Worm (Caenorhabditis elegans) whole organism, L2 larva: ENCODE data around the gene F34D10.8.

Source experiments
- nhr-10 ChIP-seq: sonication (generic microtip); optimal IDR thresholded peaks from 2 replicates; lab custom pipeline; 2017; ENCODE audit warnings: missing biosample characterization, missing genetic modification characterization
- nhr-77 ChIP-seq: fragments of 150-350 bp; optimal IDR thresholded peaks from 2 replicates; lab custom pipeline; 2014; ENCODE audit warnings: missing biosample characterization, missing genetic modification characterization

DNA sequence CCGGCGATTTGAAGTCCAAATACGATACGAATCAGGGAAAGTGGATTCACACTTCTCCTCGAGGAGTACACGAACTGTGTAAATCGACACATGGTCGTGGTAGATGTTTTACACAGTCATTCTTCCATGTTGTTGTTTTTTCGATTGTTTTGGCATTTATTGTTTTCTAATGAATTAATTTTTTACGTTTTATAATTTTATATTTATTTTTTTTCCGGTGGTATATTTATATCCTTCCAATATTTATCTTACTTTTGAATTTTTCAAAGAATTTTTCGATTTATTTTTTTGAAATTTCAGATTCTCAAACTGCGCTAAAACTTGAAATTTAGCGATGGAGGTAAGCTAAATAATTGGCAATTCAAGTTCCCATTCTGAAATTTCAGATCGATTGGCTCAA lies 17.4 kb upstream of the F34D10.8 start, which contains the start of gene nrde-1:
- TF ChIP-seq nhr-77 (no peak), nhr-10 (tag; lab: Kevin White, UChicago) (no peak)
